Fruit fly (Drosophila melanogaster) whole organism, embryonic: ENCODE results near the gene Rbfox1.
A peak's percentile ranks its signal among the peaks of the same experiment; 100 is the strongest.

Source experiments
- Atf6 ChIP-seq: fragments of 200-800 bp; sonication (Bioruptor generic); IDR thresholded peaks from 2 replicates; pipeline ENCODE4 v1.3.6; 2022; ENCODE audit warnings: missing biosample characterization, missing genetic modification characterization
- CG10959 ChIP-seq: fragments of 200-800 bp; sonication (Bioruptor generic); IDR thresholded peaks from 2 replicates; pipeline ENCODE4 v1.3.6; 2022; ENCODE audit warnings: missing biosample characterization, missing genetic modification characterization
- CG12071 ChIP-seq: fragments of 200-800 bp; sonication (Bioruptor generic); optimal IDR thresholded peaks from 3 replicates; lab custom pipeline; 2018; ENCODE audit warnings: missing biosample characterization, mild to moderate bottlenecking, missing genetic modification characterization
- CG12391 ChIP-seq: fragments of 200-800 bp; sonication (Bioruptor generic); optimal IDR thresholded peaks from 3 replicates; lab custom pipeline; 2018; ENCODE audit warnings: missing biosample characterization, mild to moderate bottlenecking, missing genetic modification characterization, moderate library complexity
- CG15601 ChIP-seq: fragments of 200-800 bp; sonication (Bioruptor generic); optimal IDR thresholded peaks from 3 replicates; lab custom pipeline; 2019; ENCODE audit warnings: missing biosample characterization, mild to moderate bottlenecking, missing genetic modification characterization, moderate library complexity
- CG17568 ChIP-seq: fragments of 200-800 bp; sonication (Bioruptor generic); optimal IDR thresholded peaks from 2 replicates; lab custom pipeline; 2018; ENCODE audit warnings: missing biosample characterization, mild to moderate bottlenecking, missing genetic modification characterization, moderate library complexity
- CG17829 ChIP-seq: fragments of 200-800 bp; optimal IDR thresholded peaks from 2 replicates; lab custom pipeline; 2019; ENCODE audit warnings: missing biosample characterization, mild to moderate bottlenecking, missing genetic modification characterization, moderate library complexity
- CG17912 ChIP-seq: fragments of 200-800 bp; sonication (Bioruptor generic); optimal IDR thresholded peaks from 2 replicates; lab custom pipeline; 2018; ENCODE audit warnings: missing biosample characterization, mild to moderate bottlenecking, missing genetic modification characterization
- CG2199 ChIP-seq: fragments of 200-800 bp; sonication (Bioruptor generic); IDR thresholded peaks from 3 replicates; pipeline ENCODE4 v1.3.6; 2022; ENCODE audit warnings: missing biosample characterization, missing genetic modification characterization
- CG31365 ChIP-seq: fragments of 200-800 bp; sonication (Bioruptor generic); optimal IDR thresholded peaks from 2 replicates; lab custom pipeline; 2018; ENCODE audit warnings: missing biosample characterization, mild to moderate bottlenecking, missing genetic modification characterization
- CG31441 ChIP-seq: fragments of 200-800 bp; sonication (Bioruptor generic); IDR thresholded peaks from 2 replicates; pipeline ENCODE4 v1.3.6; 2022; ENCODE audit warnings: missing biosample characterization, missing genetic modification characterization
- CG3281 ChIP-seq: fragments of 200-800 bp; sonication (Bioruptor generic); optimal IDR thresholded peaks from 3 replicates; lab custom pipeline; 2017; ENCODE audit warnings: missing biosample characterization, mild to moderate bottlenecking, missing genetic modification characterization
- CG3838 ChIP-seq: fragments of 200-800 bp; sonication (Bioruptor generic); optimal IDR thresholded peaks from 3 replicates; lab custom pipeline; 2016; ENCODE audit warnings: missing biosample characterization, missing genetic modification characterization
- CG3847 ChIP-seq: fragments of 200-800 bp; sonication (Bioruptor generic); IDR thresholded peaks from 2 replicates; pipeline ENCODE4 v1.3.6; 2022; ENCODE audit warnings: missing biosample characterization, missing genetic modification characterization
- CG4730 ChIP-seq: fragments of 200-800 bp; sonication (Bioruptor generic); IDR thresholded peaks from 2 replicates; pipeline ENCODE4 v1.3.6; 2022; ENCODE audit warnings: missing biosample characterization, missing genetic modification characterization
- CG8281 ChIP-seq: fragments of 200-800 bp; sonication (Bioruptor generic); optimal IDR thresholded peaks from 2 replicates; lab custom pipeline; 2018; ENCODE audit warnings: missing biosample characterization, mild to moderate bottlenecking, missing genetic modification characterization, moderate library complexity
- CG8290 ChIP-seq, 3 experiments: fragments of 200-800 bp; sonication (Bioruptor generic); optimal IDR thresholded peaks; 2 replicates each; lab custom pipeline; 2016 to 2019; ENCODE audit warnings: missing biosample characterization in 3 of 3, missing genetic modification characterization in 3 of 3, mild to moderate bottlenecking in 2 of 3, moderate library complexity in 1 of 3
- CG9437 ChIP-seq: fragments of 200-800 bp; sonication (Bioruptor generic); optimal IDR thresholded peaks from 2 replicates; lab custom pipeline; 2018; ENCODE audit warnings: missing biosample characterization, mild to moderate bottlenecking, missing genetic modification characterization
- CHES-1-like ChIP-seq: fragments of 200-800 bp; sonication (Bioruptor generic); optimal IDR thresholded peaks from 2 replicates; lab custom pipeline; 2016; ENCODE audit warnings: missing biosample characterization, missing genetic modification characterization
- CrebB ChIP-seq: fragments of 200-800 bp; sonication (Bioruptor generic); optimal IDR thresholded peaks from 3 replicates; lab custom pipeline; 2018; ENCODE audit warnings: missing biosample characterization, mild to moderate bottlenecking, missing genetic modification characterization
- Dad ChIP-seq: fragments of 200-800 bp; sonication (Bioruptor generic); optimal IDR thresholded peaks from 3 replicates; lab custom pipeline; 2016; ENCODE audit warnings: missing biosample characterization, missing genetic modification characterization
- Fer1 ChIP-seq: fragments of 200-800 bp; sonication (Bioruptor generic); optimal IDR thresholded peaks from 2 replicates; lab custom pipeline; 2017; ENCODE audit warnings: missing biosample characterization, mild to moderate bottlenecking, missing genetic modification characterization
- Hey ChIP-seq: fragments of 200-800 bp; sonication (Bioruptor generic); optimal IDR thresholded peaks from 3 replicates; lab custom pipeline; 2018; ENCODE audit warnings: missing biosample characterization, mild to moderate bottlenecking, missing genetic modification characterization
- Hr51 ChIP-seq, 2 experiments: fragments of 200-800 bp; sonication (Bioruptor generic); optimal IDR thresholded peaks; 2 replicates in 1 of 2; 3 replicates in 1 of 2; lab custom pipeline; 2016 to 2018; ENCODE audit warnings: missing biosample characterization in 2 of 2, missing genetic modification characterization in 2 of 2, mild to moderate bottlenecking in 1 of 2, moderate library complexity in 1 of 2
- Jarid2 ChIP-seq: fragments of 200-800 bp; sonication (Bioruptor generic); optimal IDR thresholded peaks from 3 replicates; lab custom pipeline; 2017; ENCODE audit warnings: mild to moderate bottlenecking, missing biosample characterization, missing genetic modification reagents, missing genetic modification characterization
- MTF-1 ChIP-seq: fragments of 200-800 bp; sonication (Bioruptor generic); optimal IDR thresholded peaks from 2 replicates; lab custom pipeline; 2018; ENCODE audit warnings: missing biosample characterization, mild to moderate bottlenecking, missing genetic modification characterization, borderline replicate concordance
- Opbp ChIP-seq: fragments of 200-800 bp; sonication (Bioruptor generic); IDR thresholded peaks from 3 replicates; pipeline ENCODE4 v1.3.6; 2022; ENCODE audit warnings: missing biosample characterization, missing genetic modification characterization; ENCODE audit not compliant: partially characterized antibody
- Pdp1 ChIP-seq, 2 experiments: fragments of 200-800 bp; sonication (Bioruptor generic); optimal IDR thresholded peaks; 3 replicates each; lab custom pipeline; 2016; ENCODE audit warnings: missing biosample characterization in 2 of 2, missing genetic modification characterization in 2 of 2, mild to moderate bottlenecking in 1 of 2, moderate library complexity in 1 of 2
- Rfx ChIP-seq: fragments of 200-800 bp; sonication (Bioruptor generic); IDR thresholded peaks from 2 replicates; pipeline ENCODE4 v1.3.6; 2022; ENCODE audit warnings: missing biosample characterization, missing genetic modification characterization
- abd-A ChIP-seq: fragments of 200-800 bp; sonication (Bioruptor generic); optimal IDR thresholded peaks from 3 replicates; lab custom pipeline; 2019; ENCODE audit warnings: missing biosample characterization, mild to moderate bottlenecking, missing genetic modification characterization, moderate library complexity
- amos ChIP-seq: fragments of 200-800 bp; sonication (Bioruptor generic); IDR thresholded peaks from 2 replicates; pipeline ENCODE4 v1.3.6; 2022; ENCODE audit warnings: missing biosample characterization, missing genetic modification characterization; ENCODE audit not compliant: partially characterized antibody
- bsh ChIP-seq, 2 experiments: fragments of 200-800 bp; sonication (Bioruptor generic); optimal IDR thresholded peaks; 2 replicates each; lab custom pipeline; 2017 to 2018; ENCODE audit warnings: mild to moderate bottlenecking in 2 of 2, missing biosample characterization in 2 of 2, missing genetic modification characterization in 2 of 2, moderate library complexity in 1 of 2
- chm ChIP-seq: fragments of 200-800 bp; sonication (Bioruptor generic); IDR thresholded peaks from 2 replicates; pipeline ENCODE4 v1.3.6; 2022; ENCODE audit warnings: missing biosample characterization, missing genetic modification characterization
- dan ChIP-seq: fragments of 200-800 bp; sonication (Bioruptor generic); IDR thresholded peaks from 2 replicates; pipeline ENCODE4 v1.3.6; 2022; ENCODE audit warnings: missing biosample characterization, missing genetic modification characterization
- disco-r ChIP-seq: fragments of 200-800 bp; sonication (Bioruptor generic); optimal IDR thresholded peaks from 2 replicates; lab custom pipeline; 2016; ENCODE audit warnings: missing biosample characterization, missing genetic modification characterization
- en ChIP-seq: fragments of 200-800 bp; sonication (Bioruptor generic); optimal IDR thresholded peaks from 2 replicates; lab custom pipeline; 2016; ENCODE audit warnings: missing biosample characterization, missing genetic modification characterization
- hbn ChIP-seq: fragments of 200-800 bp; sonication (Bioruptor generic); IDR thresholded peaks from 2 replicates; pipeline ENCODE4 v1.3.6; 2022; ENCODE audit warnings: missing biosample characterization, missing genetic modification characterization; ENCODE audit not compliant: partially characterized antibody
- insv ChIP-seq, 2 experiments: fragments of 200-800 bp; sonication (Bioruptor generic); optimal IDR thresholded peaks; 3 replicates each; lab custom pipeline; 2016 to 2018; ENCODE audit warnings: missing biosample characterization in 2 of 2, missing genetic modification characterization in 2 of 2
- mirr ChIP-seq: fragments of 200-800 bp; sonication (Bioruptor generic); optimal IDR thresholded peaks from 3 replicates; lab custom pipeline; 2018; ENCODE audit warnings: missing biosample characterization, mild to moderate bottlenecking, missing genetic modification characterization
- org-1 ChIP-seq: fragments of 200-800 bp; sonication (Bioruptor generic); optimal IDR thresholded peaks from 2 replicates; lab custom pipeline; 2017; ENCODE audit warnings: missing biosample characterization, missing genetic modification characterization
- p53 ChIP-seq: fragments of 200-800 bp; sonication (Bioruptor generic); optimal IDR thresholded peaks from 2 replicates; lab custom pipeline; 2016; ENCODE audit warnings: missing biosample characterization, missing genetic modification characterization
- pfk ChIP-seq: fragments of 200-800 bp; sonication (Bioruptor generic); optimal IDR thresholded peaks from 2 replicates; lab custom pipeline; 2018; ENCODE audit warnings: missing biosample characterization, mild to moderate bottlenecking, missing genetic modification characterization, moderate library complexity
- pum ChIP-seq: fragments of 200-800 bp; sonication (Bioruptor generic); optimal IDR thresholded peaks from 2 replicates; lab custom pipeline; 2016; ENCODE audit warnings: missing biosample characterization, missing genetic modification characterization
- rib ChIP-seq: fragments of 200-800 bp; sonication (Bioruptor generic); IDR thresholded peaks from 2 replicates; pipeline ENCODE4 v1.3.6; 2022; ENCODE audit warnings: missing biosample characterization, missing genetic modification characterization
- scrt ChIP-seq: fragments of 200-800 bp; sonication (Bioruptor generic); optimal IDR thresholded peaks from 2 replicates; lab custom pipeline; 2018; ENCODE audit warnings: missing biosample characterization, mild to moderate bottlenecking, missing genetic modification characterization, moderate library complexity
- sens-2 ChIP-seq: fragments of 200-800 bp; sonication (Bioruptor generic); IDR thresholded peaks from 2 replicates; pipeline ENCODE4 v1.3.6; 2022; ENCODE audit warnings: missing biosample characterization, missing genetic modification characterization
- slbo ChIP-seq: fragments of 200-800 bp; sonication (Bioruptor generic); IDR thresholded peaks from 2 replicates; pipeline ENCODE4 v1.3.6; 2022; ENCODE audit warnings: missing biosample characterization, missing genetic modification characterization
- slou ChIP-seq: fragments of 200-800 bp; sonication (Bioruptor generic); optimal IDR thresholded peaks from 3 replicates; lab custom pipeline; 2016; ENCODE audit warnings: missing biosample characterization, missing genetic modification characterization
- unpg ChIP-seq: fragments of 200-800 bp; sonication (Bioruptor generic); optimal IDR thresholded peaks from 3 replicates; lab custom pipeline; 2018; ENCODE audit warnings: missing biosample characterization, mild to moderate bottlenecking, missing genetic modification characterization, moderate library complexity

Rbfox1 gene

DNA sequence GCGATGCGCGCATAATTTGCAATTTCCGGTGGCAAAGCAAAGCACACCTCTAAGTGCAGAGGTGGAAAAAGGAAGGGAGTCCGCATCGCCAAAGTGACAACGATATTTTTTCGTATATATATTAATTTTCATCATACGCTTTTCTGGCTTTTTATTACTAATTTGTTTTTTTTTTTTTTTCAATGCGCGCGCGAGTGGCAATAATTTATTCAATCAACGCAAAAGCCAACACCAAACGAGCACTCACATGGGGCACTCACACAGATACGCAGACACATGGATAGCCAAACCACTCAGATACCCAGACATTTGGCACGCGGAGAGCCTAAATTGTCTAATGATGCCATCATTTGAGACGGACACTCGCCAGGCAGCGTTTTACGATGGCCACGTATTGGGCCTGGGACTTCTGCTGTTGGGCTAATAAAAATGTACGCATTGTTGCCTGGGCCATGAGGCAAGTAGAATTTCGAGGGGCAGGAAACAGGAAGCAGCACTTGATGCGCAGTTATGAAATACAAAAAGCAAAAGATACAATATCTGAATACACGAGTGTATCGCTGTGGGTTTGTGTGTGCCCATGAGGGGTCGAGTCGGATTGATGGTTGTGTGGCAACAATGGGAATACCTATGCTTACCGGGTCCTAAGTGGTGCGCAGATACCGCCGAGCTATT lies 50.8 kb downstream of the Rbfox1 start (continued):
- TF ChIP-seq CG12071 (GFP tag; lab: Kevin White, UChicago): no peak
- no peak for TF ChIP-seq Hr51 (GFP tag; optimal IDR thresholded peaks at IDR 0.05; lab: Kevin White, UChicago)
- TF ChIP-seq Hey (tag; lab: Kevin White, UChicago): no peak
- no peak for TF ChIP-seq scrt (GFP tag; lab: Kevin White, UChicago)
- no peak for TF ChIP-seq unpg (GFP tag; lab: Kevin White, UChicago)
- no peak for TF ChIP-seq org-1 (GFP tag; lab: Kevin White, UChicago)
- TF ChIP-seq CG3281 (GFP tag; lab: Kevin White, UChicago): peak; percentile 3
- no peak for TF ChIP-seq CHES-1-like (GFP tag; lab: Kevin White, UChicago)
- TF ChIP-seq slbo (GFP tag; lab: Robert Waterston, UW): no peak
- TF ChIP-seq sens-2 (GFP tag; lab: Robert Waterston, UW): no peak
- no peak for TF ChIP-seq amos
- no peak for TF ChIP-seq Atf6 (GFP tag; lab: Robert Waterston, UW)
- no peak for TF ChIP-seq CG12391 (tag; lab: Kevin White, UChicago)
- TF ChIP-seq Jarid2: no peak
- no peak for TF ChIP-seq pfk
- no peak for TF ChIP-seq p53 (GFP tag; lab: Kevin White, UChicago)
- no peak for TF ChIP-seq CrebB (tag; lab: Kevin White, UChicago)
- no peak for TF ChIP-seq disco-r
- TF ChIP-seq CG4730: no peak
- TF ChIP-seq CG3847 (GFP tag; lab: Robert Waterston, UW): no peak
- TF ChIP-seq abd-A: peak; percentile 93
- TF ChIP-seq CG10959 (GFP tag; lab: Robert Waterston, UW): no peak
- no peak for TF ChIP-seq Dad (GFP tag; lab: Kevin White, UChicago)
- TF ChIP-seq pum (GFP tag; lab: Kevin White, UChicago): no peak
- TF ChIP-seq CG17912 (GFP tag; lab: Kevin White, UChicago): no peak
- TF ChIP-seq CG8281: no peak
- peak; percentile 58 for TF ChIP-seq mirr (GFP tag; lab: Kevin White, UChicago)
- TF ChIP-seq dan: no peak
- no peak for TF ChIP-seq CG9437 (GFP tag; lab: Kevin White, UChicago)
- TF ChIP-seq CG17829 (tag; lab: Kevin White, UChicago): no peak
- TF ChIP-seq hbn: no peak
- no peak for TF ChIP-seq insv (GFP tag; optimal IDR thresholded peaks at IDR 0.05; lab: Kevin White, UChicago)
- peak; percentile 19; the same call in 1 of the 2 replicates for TF ChIP-seq Rfx
- TF ChIP-seq CG8290 (GFP tag; optimal IDR thresholded peaks at IDR 0.05; lab: Kevin White, UChicago): no peak
- peak in 1 of 2 experiments; percentile 50 for TF ChIP-seq CG8290 (tag; optimal IDR thresholded peaks at IDR 0.05; lab: Kevin White, UChicago)
- no peak for TF ChIP-seq MTF-1 (GFP tag; lab: Kevin White, UChicago)
- TF ChIP-seq Pdp1 (GFP tag; optimal IDR thresholded peaks at IDR 0.05; lab: Kevin White, UChicago): peak in 1 of 2 experiments; percentile 8
- 0 out of 3 replicates have a peak, but pooled peaks have one; percentile 32 for TF ChIP-seq CG2199 (GFP tag; lab: Robert Waterston, UW)
- TF ChIP-seq chm (GFP tag; lab: Robert Waterston, UW): 0 out of 2 replicates have a peak, but pooled peaks have one; percentile 26
- no peak for TF ChIP-seq CG31441 (GFP tag; lab: Robert Waterston, UW)
- TF ChIP-seq CG15601: no peak
- no peak for TF ChIP-seq CG17568 (GFP tag; lab: Kevin White, UChicago)
- TF ChIP-seq Opbp (GFP tag; lab: Robert Waterston, UW): no peak
- no peak for TF ChIP-seq en
- no peak for TF ChIP-seq CG31365 (tag; lab: Kevin White, UChicago)
- no peak for TF ChIP-seq slou (GFP tag; lab: Kevin White, UChicago)
- TF ChIP-seq bsh (GFP tag; optimal IDR thresholded peaks at IDR 0.05; lab: Kevin White, UChicago): no peak
- no peak for TF ChIP-seq CG3838 (GFP tag; lab: Kevin White, UChicago)
- peak; percentile 1 for TF ChIP-seq Fer1
- no peak for TF ChIP-seq rib (GFP tag; lab: Robert Waterston, UW)
